Worm (Caenorhabditis elegans) whole organism, L4 larva: ENCODE data around the gene col-163.

Experiments used
- D1046.2 ChIP-seq: fragments of 200-800 bp; sonication (Bioruptor generic); IDR thresholded peaks from 2 replicates; pipeline ENCODE4 v1.3.6; 2022; ENCODE audit warnings: missing genetic modification characterization, missing compliant biosample characterization
- F10B5.3 ChIP-seq: sonication (generic microtip); optimal IDR thresholded peaks from 2 replicates; lab custom pipeline; 2016; ENCODE audit warnings: mild to moderate bottlenecking, missing genetic modification characterization, missing compliant biosample characterization
- F26F4.8 ChIP-seq: fragments of 200-800 bp; sonication (Bioruptor generic); conservative IDR thresholded peaks from 2 replicates; pipeline ENCODE4 v1.3.6; 2022; ENCODE audit warnings: missing genetic modification characterization, missing compliant biosample characterization
- F37D6.2 ChIP-seq: sonication (generic microtip); optimal IDR thresholded peaks from 2 replicates; lab custom pipeline; 2016; ENCODE audit warnings: mild to moderate bottlenecking, missing genetic modification characterization, missing compliant biosample characterization
- F44E2.7 ChIP-seq: fragments of 200-800 bp; sonication (Bioruptor generic); IDR thresholded peaks from 2 replicates; pipeline ENCODE4 v2.1.2; 2022; ENCODE audit warnings: missing genetic modification characterization, missing compliant biosample characterization
- F49E8.2 ChIP-seq: sonication (generic microtip); optimal IDR thresholded peaks from 2 replicates; lab custom pipeline; 2016; ENCODE audit warnings: missing compliant biosample characterization, mild to moderate bottlenecking, missing genetic modification characterization, borderline replicate concordance
- R02D3.7 ChIP-seq: fragments of 150-350 bp; sonication (generic microtip); optimal IDR thresholded peaks from 3 replicates; lab custom pipeline; 2014; ENCODE audit warnings: missing biosample characterization, missing genetic modification characterization
- Y5F2A.4 ChIP-seq: fragments of 200-800 bp; sonication (Bioruptor generic); optimal IDR thresholded peaks from 2 replicates; lab custom pipeline; 2018; ENCODE audit warnings: mild to moderate bottlenecking, missing genetic modification characterization, missing compliant biosample characterization
- aha-1 ChIP-seq: fragments of 150-350 bp; peaks from one replicate; lab custom pipeline; 2014; ENCODE audit warnings: missing biosample characterization, missing genetic modification characterization
- ama-1 ChIP-seq: fragments of 150-350 bp; optimal IDR thresholded peaks from 2 replicates; lab custom pipeline; 2014; ENCODE audit warnings: inconsistent platforms, mixed read lengths
- attf-4 ChIP-seq: sonication (generic microtip); optimal IDR thresholded peaks from 3 replicates; lab custom pipeline; 2017; ENCODE audit warnings: missing biosample characterization, missing genetic modification characterization
- ceh-62 ChIP-seq: sonication (generic microtip); optimal IDR thresholded peaks from 2 replicates; lab custom pipeline; 2017; ENCODE audit warnings: missing biosample characterization, missing genetic modification characterization
- cey-2 ChIP-seq: sonication (generic microtip); optimal IDR thresholded peaks from 3 replicates; lab custom pipeline; 2017; ENCODE audit warnings: missing genetic modification characterization, mild to moderate bottlenecking, missing compliant biosample characterization, antibody characterized with exemption, borderline replicate concordance; ENCODE audit not compliant: insufficient read depth
- ctbp-1 ChIP-seq: fragments of 200-800 bp; sonication (Bioruptor generic); IDR thresholded peaks from 2 replicates; pipeline ENCODE4 v1.3.6; 2022; ENCODE audit warnings: missing genetic modification reagents, missing genetic modification characterization, missing compliant biosample characterization
- dmd-8 ChIP-seq: fragments of 200-800 bp; sonication (Bioruptor generic); IDR thresholded peaks from 2 replicates; pipeline ENCODE4 v1.3.6; 2022; ENCODE audit warnings: missing genetic modification characterization, missing compliant biosample characterization
- duxl-1 ChIP-seq: sonication (generic microtip); optimal IDR thresholded peaks from 2 replicates; lab custom pipeline; 2016; ENCODE audit warnings: mild to moderate bottlenecking, missing genetic modification characterization, moderate library complexity, missing compliant biosample characterization; ENCODE audit not compliant: poor library complexity
- dve-1 ChIP-seq: sonication (generic microtip); optimal IDR thresholded peaks from 2 replicates; lab custom pipeline; 2017; ENCODE audit warnings: antibody characterized with exemption, mild to moderate bottlenecking, missing genetic modification characterization, missing compliant biosample characterization; ENCODE audit not compliant: insufficient read depth
- gei-8 ChIP-seq: fragments of 200-800 bp; sonication (Bioruptor generic); optimal IDR thresholded peaks from 2 replicates; lab custom pipeline; 2018; ENCODE audit warnings: mild to moderate bottlenecking, missing genetic modification characterization, missing compliant biosample characterization
- lin-29 ChIP-seq: fragments of 200-800 bp; sonication (Bioruptor generic); IDR thresholded peaks from 2 replicates; pipeline ENCODE4 v1.3.6; 2022; ENCODE audit warnings: missing genetic modification reagents, missing genetic modification characterization, missing compliant biosample characterization
- lin-38 ChIP-seq: fragments of 200-800 bp; sonication (Bioruptor generic); IDR thresholded peaks from 2 replicates; pipeline ENCODE4 v1.3.6; 2022; ENCODE audit warnings: missing genetic modification reagents, missing genetic modification characterization, missing compliant biosample characterization
- lin-39 ChIP-seq: fragments of 150-350 bp; optimal IDR thresholded peaks from 2 replicates; lab custom pipeline; 2014; ENCODE audit warnings: missing biosample characterization, missing genetic modification reagents, missing genetic modification characterization
- lir-3 ChIP-seq: sonication (generic microtip); optimal IDR thresholded peaks from 2 replicates; lab custom pipeline; 2016; ENCODE audit warnings: mild to moderate bottlenecking, missing genetic modification characterization, missing compliant biosample characterization
- mdl-1 ChIP-seq, 2 experiments: fragments of 150-350 bp in 1 of 2; sonication (generic microtip) in 1 of 2; optimal IDR thresholded peaks; 2 replicates each; lab custom pipeline; 2014 to 2017; ENCODE audit warnings: missing biosample characterization in 2 of 2, missing genetic modification characterization in 2 of 2
- mes-2 ChIP-seq: sonication (generic microtip); optimal IDR thresholded peaks from 2 replicates; lab custom pipeline; 2016; ENCODE audit warnings: missing genotype, mild to moderate bottlenecking, missing genetic modification characterization, missing compliant biosample characterization; ENCODE audit not compliant: poor library complexity, severe bottlenecking
- nhr-25 ChIP-seq: sonication (generic microtip); optimal IDR thresholded peaks from 2 replicates; lab custom pipeline; 2017; ENCODE audit warnings: missing genetic modification characterization, mild to moderate bottlenecking, missing compliant biosample characterization, antibody characterized with exemption, moderate library complexity, borderline replicate concordance; ENCODE audit not compliant: insufficient read depth
- nhr-42 ChIP-seq: fragments of 200-800 bp; sonication (Bioruptor generic); IDR thresholded peaks from 2 replicates; pipeline ENCODE4 v1.3.6; 2022; ENCODE audit warnings: missing genetic modification characterization, missing compliant biosample characterization
- pha-4 ChIP-seq, 2 experiments: fragments of 150-350 bp in 1 of 2; fragments of 200-800 bp in 1 of 2; sonication (Bioruptor generic) in 1 of 2; IDR thresholded peaks in 1 of 2; optimal IDR thresholded peaks in 1 of 2; 2 replicates each; pipeline versions ENCODE4 v1.3.6 to Lab custom; 2014 to 2022; ENCODE audit warnings: missing genetic modification characterization in 2 of 2, missing genetic modification reagents in 2 of 2, missing biosample characterization in 1 of 2, missing compliant biosample characterization in 1 of 2
- php-3 ChIP-seq: fragments of 200-800 bp; sonication (Bioruptor generic); IDR thresholded peaks from 2 replicates; pipeline ENCODE4 v1.3.6; 2022; ENCODE audit warnings: missing genetic modification reagents, missing genetic modification characterization, missing compliant biosample characterization
- rbr-2 ChIP-seq: sonication (generic microtip); optimal IDR thresholded peaks from 2 replicates; lab custom pipeline; 2016; ENCODE audit warnings: missing genotype, missing genetic modification characterization, missing compliant biosample characterization
- saeg-2 ChIP-seq: fragments of 200-800 bp; sonication (Bioruptor generic); IDR thresholded peaks from 2 replicates; pipeline ENCODE4 v1.3.6; 2022; ENCODE audit warnings: missing genetic modification reagents, missing genetic modification characterization, missing compliant biosample characterization
- skn-1 ChIP-seq: fragments of 150-350 bp; optimal IDR thresholded peaks from 2 replicates; lab custom pipeline; 2014; ENCODE audit warnings: missing biosample characterization, missing genetic modification characterization
- snpc-1.2 ChIP-seq: fragments of 200-800 bp; sonication (Bioruptor generic); IDR thresholded peaks from 2 replicates; pipeline ENCODE4 v1.3.6; 2022; ENCODE audit warnings: missing genetic modification reagents, missing genetic modification characterization, missing compliant biosample characterization
- snpc-4 ChIP-seq: fragments of 150-350 bp; optimal IDR thresholded peaks from 2 replicates; lab custom pipeline; 2014; ENCODE audit warnings: missing biosample characterization, missing genetic modification characterization
- spr-1 ChIP-seq: sonication (generic microtip); optimal IDR thresholded peaks from 2 replicates; lab custom pipeline; 2016; ENCODE audit warnings: mild to moderate bottlenecking, missing genetic modification characterization, missing compliant biosample characterization
- tra-1 ChIP-seq: fragments of 200-800 bp; sonication (Bioruptor generic); IDR thresholded peaks from 2 replicates; pipeline ENCODE4 v1.3.6; 2022; ENCODE audit warnings: missing genetic modification reagents, missing genetic modification characterization, missing compliant biosample characterization
- vab-7 ChIP-seq: fragments of 200-800 bp; sonication (Bioruptor generic); IDR thresholded peaks from 2 replicates; pipeline ENCODE4 v1.3.6; 2022; ENCODE audit warnings: missing genetic modification reagents, missing genetic modification characterization, missing compliant biosample characterization
- zfp-3 ChIP-seq: fragments of 200-800 bp; sonication (Bioruptor generic); conservative IDR thresholded peaks from 2 replicates; pipeline ENCODE4 v1.3.6; 2022; ENCODE audit warnings: missing genetic modification reagents, missing genetic modification characterization, missing compliant biosample characterization
- ztf-11 ChIP-seq: fragments of 150-350 bp; optimal IDR thresholded peaks from 2 replicates; lab custom pipeline; 2014; ENCODE audit warnings: missing biosample characterization, missing genetic modification characterization

The col-163 gene

DNA sequence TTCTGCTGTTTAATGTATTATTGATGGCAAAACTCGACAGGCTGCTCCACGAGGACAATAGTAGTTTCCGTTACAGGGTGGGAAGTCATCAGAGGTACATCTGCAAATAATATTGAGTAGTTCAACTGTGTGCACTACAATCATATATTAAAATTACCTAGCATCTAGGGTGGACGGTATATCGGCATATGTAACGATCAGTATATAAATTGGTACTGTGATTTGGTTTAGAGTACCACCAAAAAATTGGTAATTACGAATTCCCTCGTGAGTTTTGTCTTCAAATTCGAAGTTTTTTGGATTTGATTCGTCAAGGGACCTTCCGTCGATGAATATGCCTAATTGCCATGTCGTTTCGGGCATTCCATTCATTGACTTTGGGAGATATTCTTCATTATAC lies 37.0 kb downstream of the col-163 start, which contains the start of gene ttr-13:
Gene ttr-13 (minus strand): TSS at position 101 of the 400 bp plus-strand sequence.
- TF ChIP-seq rbr-2 (tag; lab: Kevin White, UChicago) = no peak
- no peak for TF ChIP-seq pha-4 (GFP tag; IDR thresholded peaks at IDR 0.05; lab: Robert Waterston, UW)
- TF ChIP-seq pha-4 (tag; optimal IDR thresholded peaks at IDR 0.05; lab: Kevin White, UChicago) = no peak
- TF ChIP-seq R02D3.7 (tag; lab: Kevin White, UChicago) = no peak
- no peak for TF ChIP-seq nhr-25 (tag; lab: Kevin White, UChicago)
- no peak for TF ChIP-seq dve-1 (tag; lab: Kevin White, UChicago)
- TF ChIP-seq snpc-1.2 (GFP tag; lab: Robert Waterston, UW) = no peak
- no peak for TF ChIP-seq F10B5.3
- no peak for TF ChIP-seq F49E8.2
- no peak for TF ChIP-seq F26F4.8
- no peak for TF ChIP-seq D1046.2 (GFP tag; lab: Robert Waterston, UW)
- TF ChIP-seq saeg-2 = no peak
- TF ChIP-seq, all 104 proteins: peak for 0

DNA sequence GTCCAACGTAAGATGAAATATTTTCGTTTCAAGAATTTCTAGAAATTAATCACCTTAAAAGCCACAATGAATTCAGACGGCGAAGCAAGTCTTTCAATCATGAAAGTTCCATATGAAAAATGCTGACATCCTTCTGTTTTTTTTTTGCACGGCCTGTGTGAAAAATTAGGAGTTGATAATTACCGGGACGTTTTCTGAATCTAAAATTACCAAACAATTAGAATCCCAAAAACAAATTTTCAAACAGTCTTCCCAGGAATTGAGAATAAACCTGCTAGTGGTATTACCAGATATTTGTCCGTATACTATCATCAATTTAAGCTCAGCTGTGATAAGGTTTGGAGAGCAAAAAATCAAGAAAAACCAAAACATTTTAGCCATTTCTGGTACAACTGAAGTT lies 38.4 kb downstream of the col-163 start, which contains the start of gene Y44A6B.3:
Gene Y44A6B.3 (minus strand): TSS at position 101 of the 400 bp plus-strand sequence.
- TF ChIP-seq zfp-3 = no peak
- TF ChIP-seq php-3 (GFP tag; lab: Robert Waterston, UW) = no peak
- no peak for TF ChIP-seq attf-4 (tag; lab: Kevin White, UChicago)
- TF ChIP-seq lin-39 (tag; lab: Kevin White, UChicago) = no peak
- TF ChIP-seq skn-1 (tag; lab: Kevin White, UChicago) = no peak
- TF ChIP-seq ceh-62 (tag; lab: Kevin White, UChicago) = no peak
- TF ChIP-seq gei-8 (GFP tag; lab: Kevin White, UChicago) = no peak
- TF ChIP-seq vab-7 = no peak
- TF ChIP-seq F44E2.7 = no peak
- no peak for TF ChIP-seq mdl-1 (tag; optimal IDR thresholded peaks at IDR 0.05; lab: Kevin White, UChicago)
- no peak for TF ChIP-seq nhr-42 (GFP tag; lab: Robert Waterston, UW)
- TF ChIP-seq aha-1 (tag; lab: Kevin White, UChicago) = no peak
- no peak for TF ChIP-seq lin-29 (GFP tag; lab: Robert Waterston, UW)
- no peak for TF ChIP-seq cey-2
- no peak for TF ChIP-seq D1046.2 (GFP tag; lab: Robert Waterston, UW)
- no peak for TF ChIP-seq duxl-1 (tag; lab: Kevin White, UChicago)
- no peak for TF ChIP-seq lir-3 (tag; lab: Kevin White, UChicago)
- no peak for TF ChIP-seq dve-1 (tag; lab: Kevin White, UChicago)
- no peak for TF ChIP-seq mes-2 (tag; lab: Kevin White, UChicago)

- TF ChIP-seq ctbp-1 (GFP tag; lab: Robert Waterston, UW) = no peak
- TF ChIP-seq F37D6.2 (tag; lab: Kevin White, UChicago) = no peak
- no peak for TF ChIP-seq spr-1 (tag; lab: Kevin White, UChicago)
- no peak for TF ChIP-seq ztf-11 (tag; lab: Kevin White, UChicago)
- TF ChIP-seq F10B5.3 = no peak
- no peak for TF ChIP-seq tra-1
- no peak for TF ChIP-seq snpc-4 (tag; lab: Kevin White, UChicago)
- no peak for TF ChIP-seq lin-29 (GFP tag; lab: Robert Waterston, UW)
- TF ChIP-seq Y5F2A.4 (GFP tag; lab: Kevin White, UChicago) = no peak
- TF ChIP-seq ama-1 (lab: Kevin White, UChicago) = no peak
- no peak for TF ChIP-seq lin-38 (GFP tag; lab: Robert Waterston, UW)
- no peak for TF ChIP-seq dmd-8
- TF ChIP-seq attf-4 (tag; lab: Kevin White, UChicago) = no peak
Measured at ce11 chrV:20639294-20639693, 39.4 kb downstream of the col-163 start, which contains the start of gene srxa-14. TSS of gene srxa-14 (plus strand) at chrV:20639594.
